Fruit fly (Drosophila melanogaster): Measurements from ENCODE around the gene Reg-2.

DNA sequence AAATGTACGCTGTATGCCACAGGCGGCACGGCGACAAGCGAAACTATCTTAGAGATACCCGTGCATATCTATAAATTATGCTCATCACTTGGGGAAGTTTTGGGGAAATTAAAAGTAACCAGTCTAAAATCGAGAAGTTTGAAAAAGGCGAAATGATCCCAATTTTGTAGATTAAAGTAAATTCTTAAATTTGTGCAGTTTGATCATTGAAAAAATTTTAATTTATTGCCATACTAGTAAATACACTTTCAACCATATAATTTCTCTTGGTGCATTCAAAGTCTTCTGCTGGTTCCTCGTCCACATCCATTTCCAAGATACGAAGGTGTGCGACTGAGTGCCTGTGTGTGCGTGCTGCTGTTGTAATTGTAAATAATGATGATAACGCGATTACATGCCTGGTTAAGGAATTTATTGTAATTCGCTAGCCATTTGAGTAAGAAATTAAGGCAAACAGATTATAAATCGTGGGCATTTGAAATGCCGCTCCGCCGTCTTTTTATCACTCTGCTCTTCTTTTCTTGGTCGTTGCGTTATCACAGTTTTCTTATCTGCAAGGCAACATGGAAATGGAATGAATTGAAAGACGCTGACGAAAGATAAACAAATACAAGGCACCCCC lies 9.2 kb upstream of the Reg-2 start:
- TF ChIP-seq CG33017 (tag; optimal IDR thresholded peaks at IDR 0.05) (no peak), cic (GFP tag; optimal IDR thresholded peaks at IDR 0.05) (no peak), tj (GFP tag; optimal IDR thresholded peaks at IDR 0.05) (no peak), CG12768 (GFP tag; optimal IDR thresholded peaks at IDR 0.05) (no peak), toe (GFP tag; optimal IDR thresholded peaks at IDR 0.05) (no peak), CG11617 (GFP tag; optimal IDR thresholded peaks at IDR 0.05) (no peak), CG1620 (GFP tag; optimal IDR thresholded peaks at IDR 0.05) (no peak)
